Fruit fly (Drosophila melanogaster) whole organism, wandering third instar larva: ENCODE results near the gene CG5946.

Experiments
- Abd-B ChIP-seq: fragments of >200 bp; optimal IDR thresholded peaks from 2 replicates; lab custom pipeline; 2017; ENCODE audit warnings: missing biosample characterization, missing genetic modification characterization
- CG9705 ChIP-seq: fragments of 200-800 bp; sonication (Bioruptor generic); optimal IDR thresholded peaks from 2 replicates; lab custom pipeline; 2018; ENCODE audit warnings: missing biosample characterization, mild to moderate bottlenecking, missing genetic modification characterization
- Dif ChIP-seq: fragments of 200-275, 200-300 bp; sonication (Bioruptor generic); optimal IDR thresholded peaks from 2 replicates; lab custom pipeline; 2018; ENCODE audit warnings: missing biosample characterization, missing genetic modification characterization; ENCODE audit not compliant: partially characterized antibody
- GATAd ChIP-seq: sonication (Bioruptor generic); optimal IDR thresholded peaks from 2 replicates; lab custom pipeline; 2016; ENCODE audit warnings: missing biosample characterization, missing genetic modification characterization
- Hr78 ChIP-seq: fragments of >200 bp; optimal IDR thresholded peaks from 2 replicates; lab custom pipeline; 2017; ENCODE audit warnings: missing biosample characterization, missing genetic modification characterization
- Mio ChIP-seq: sonication (Bioruptor generic); optimal IDR thresholded peaks from 2 replicates; lab custom pipeline; 2016; ENCODE audit warnings: missing biosample characterization, missing genetic modification characterization
- OdsH ChIP-seq: fragments of 200-800 bp; sonication (Bioruptor generic); optimal IDR thresholded peaks from 2 replicates; lab custom pipeline; 2016; ENCODE audit warnings: missing biosample characterization, mild to moderate bottlenecking, missing genetic modification characterization
- Sp1 ChIP-seq: fragments of 200-800 bp; sonication (Bioruptor generic); optimal IDR thresholded peaks from 3 replicates; lab custom pipeline; 2019; ENCODE audit warnings: missing biosample characterization, mild to moderate bottlenecking, missing genetic modification characterization, moderate library complexity
- br ChIP-seq: fragments of 200-800 bp; sonication (Bioruptor generic); optimal IDR thresholded peaks from 2 replicates; lab custom pipeline; 2016; ENCODE audit warnings: missing biosample characterization, missing genetic modification characterization
- dsf ChIP-seq: sonication (Bioruptor generic); optimal IDR thresholded peaks from 2 replicates; lab custom pipeline; 2016; ENCODE audit warnings: missing biosample characterization, missing genetic modification characterization, borderline replicate concordance
- h ChIP-seq: fragments of 200-800 bp; sonication (Bioruptor generic); optimal IDR thresholded peaks from 3 replicates; lab custom pipeline; 2016; ENCODE audit warnings: missing biosample characterization, mild to moderate bottlenecking, missing genetic modification characterization
- tai ChIP-seq: sonication (Bioruptor generic); optimal IDR thresholded peaks from 2 replicates; lab custom pipeline; 2016; ENCODE audit warnings: missing biosample characterization, missing genetic modification characterization

DNA sequence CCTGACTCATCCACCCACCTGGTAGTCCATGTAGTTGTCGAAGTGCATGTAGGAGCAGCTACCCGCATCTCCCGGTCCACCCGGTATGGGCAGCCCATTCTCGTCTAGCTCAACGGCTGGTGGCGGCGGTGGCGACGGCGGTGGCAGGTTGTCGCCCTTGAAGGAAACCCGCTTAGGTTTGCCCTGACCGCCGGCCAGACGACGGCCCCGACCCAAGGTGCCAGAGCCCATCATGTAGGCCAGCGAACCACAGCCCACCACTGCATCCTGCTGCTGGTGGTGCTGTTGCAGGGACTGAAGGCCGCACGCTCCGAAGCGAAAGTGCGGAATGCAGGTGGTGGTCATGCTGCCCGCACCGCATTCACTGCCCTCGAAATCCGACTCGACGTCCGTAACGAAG lies 40.2 kb upstream of the CG5946 start:
- TF ChIP-seq Dif (GFP tag; lab: Kevin White, UChicago) (no peak), Abd-B (no peak), tai (no peak), OdsH (GFP tag; lab: Kevin White, UChicago) (no peak), GATAd (GFP tag; lab: Kevin White, UChicago) (no peak), Hr78 (GFP tag; lab: Kevin White, UChicago) (no peak), dsf (GFP tag; lab: Kevin White, UChicago) (no peak), h (GFP tag; lab: Kevin White, UChicago) (no peak), Mio (GFP tag; lab: Kevin White, UChicago) (no peak), Sp1 (GFP tag; lab: Kevin White, UChicago) (no peak), CG9705 (GFP tag; lab: Kevin White, UChicago) (no peak), br (no peak)
